Worm (Caenorhabditis elegans) whole organism, dauer: Measurements from ENCODE around the gene tag-250.

ENCODE experiments used
- unc-62 ChIP-seq: sonication (generic microtip); optimal IDR thresholded peaks from 2 replicates; lab custom pipeline; 2017; ENCODE audit warnings: missing biosample characterization, missing genetic modification reagents, missing genetic modification characterization

tag-250 gene

DNA sequence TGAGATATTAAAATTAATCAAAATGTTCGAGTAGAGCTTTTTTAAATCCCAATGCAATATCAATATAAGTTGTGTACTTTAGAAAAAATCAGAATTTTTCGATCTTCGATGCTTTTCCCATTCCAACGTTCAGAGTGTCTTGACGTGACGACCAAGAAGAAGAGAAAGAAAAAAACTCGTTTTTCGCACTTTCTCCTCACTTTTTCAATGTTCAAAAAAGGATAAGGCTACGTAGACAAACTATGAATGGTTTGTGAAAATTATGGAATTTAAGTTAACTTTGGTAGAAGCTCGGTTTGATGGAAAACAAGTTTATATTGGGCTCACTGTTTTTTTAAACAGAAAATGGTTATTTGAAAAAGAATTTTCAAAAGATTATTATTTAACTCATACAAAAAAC lies 23.0 kb upstream of the tag-250 start:
- no peak for TF ChIP-seq unc-62 (GFP tag; lab: Kevin White, UChicago)

DNA sequence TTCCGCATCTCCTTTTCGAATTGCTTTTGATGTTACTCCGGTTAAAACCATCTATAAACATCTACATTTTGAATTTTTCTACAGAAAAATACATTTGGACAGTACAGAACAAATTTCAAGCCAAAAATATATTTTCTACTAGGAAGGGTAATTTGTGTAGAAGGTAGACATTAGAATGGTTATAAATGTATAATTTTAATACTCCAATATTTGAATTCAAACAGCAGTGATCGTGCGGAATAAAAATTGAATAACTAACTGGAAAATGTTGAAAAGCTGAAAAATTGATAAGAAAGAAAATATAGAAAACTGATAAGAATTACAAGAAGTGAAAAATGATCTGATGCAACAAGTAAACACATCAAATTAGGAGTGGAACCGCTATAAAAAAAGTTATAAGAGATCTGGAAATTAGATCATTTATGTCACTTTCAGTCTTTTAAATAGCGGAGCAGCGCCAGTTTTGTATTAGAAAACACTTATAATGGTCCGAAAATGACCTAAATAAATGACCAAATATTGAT lies 22.3 kb upstream of the tag-250 start, which contains the start of gene gsto-1:
Gene gsto-1 (minus strand): TSS at position 51 of the 524 bp plus-strand sequence.
- TF ChIP-seq unc-62 (GFP tag; lab: Kevin White, UChicago) = no peak

DNA sequence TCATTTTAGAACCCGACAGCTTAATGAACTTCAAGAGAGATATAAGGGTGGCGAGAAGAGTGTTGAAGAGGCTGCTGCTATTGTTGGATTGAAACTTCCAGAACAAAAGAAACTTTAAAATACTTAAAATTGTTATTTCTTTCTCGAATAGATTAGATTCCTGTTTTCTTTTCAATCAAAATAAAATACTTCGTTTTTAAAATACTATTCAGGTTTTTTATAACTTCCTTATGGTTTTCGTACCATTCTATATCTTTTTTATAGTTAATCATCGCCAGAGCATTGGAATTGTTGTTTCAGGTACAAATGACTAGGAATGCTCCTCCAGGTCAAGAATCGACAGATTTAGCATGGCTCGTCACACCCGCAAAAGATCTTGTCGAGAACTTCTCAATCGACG lies 16.7 kb upstream of the tag-250 start, which contains the start of gene kle-2:
Gene kle-2 (plus strand): TSS at position 301 of the 400 bp plus-strand sequence.
- TF ChIP-seq unc-62 (GFP tag; lab: Kevin White, UChicago) = no peak

DNA sequence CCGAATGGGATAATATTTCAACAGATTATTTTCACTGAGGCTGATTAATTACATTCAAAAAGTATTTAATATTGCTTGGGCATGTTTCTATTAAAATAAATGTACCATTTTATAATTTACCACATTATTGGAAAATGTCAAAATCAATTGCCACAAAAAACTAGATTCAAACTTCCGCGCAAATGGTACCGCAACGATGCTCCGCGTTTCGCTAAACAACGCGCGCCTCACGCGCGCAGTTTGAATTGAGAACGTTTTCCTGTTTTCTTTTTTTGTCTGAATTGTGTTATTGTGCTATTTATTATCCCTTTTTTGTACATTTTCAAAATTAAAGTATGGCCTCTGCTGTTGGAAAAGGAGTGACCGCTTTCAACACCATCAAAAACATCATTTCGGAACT lies 16.1 kb upstream of the tag-250 start, which contains the start of gene C29E4.12:
Gene C29E4.12 (plus strand): TSS at position 333 of the 400 bp plus-strand sequence.
- no peak for TF ChIP-seq unc-62 (GFP tag; lab: Kevin White, UChicago)

- no peak for TF ChIP-seq unc-62 (GFP tag; lab: Kevin White, UChicago)
Measured at ce11 chrIII:7937548-7937947, 12.8 kb upstream of the tag-250 start, which contains the start of gene C29E4.10. C29E4.10 (plus strand) TSS chrIII:7937848.

ce11 chrIII:7933235-7933634 lies 8.5 kb upstream of the tag-250 start, which contains the start of gene ran-2:
ran-2 (plus strand) TSS chrIII:7933535.
- no peak for TF ChIP-seq unc-62 (GFP tag; lab: Kevin White, UChicago)

- TF ChIP-seq unc-62 (GFP tag; lab: Kevin White, UChicago) = no peak
Measured at ce11 chrIII:7928549-7929129, 3.9 kb upstream of the tag-250 start, which contains the start of the genes C29E4.13 and npp-15. C29E4.13 (minus strand) TSS chrIII:7928717. npp-15 (plus strand) TSS chrIII:7929043.

- TF ChIP-seq unc-62 (GFP tag; lab: Kevin White, UChicago) = no peak
Measured at ce11 chrIII:7925968-7926367, 1.2 kb upstream of the tag-250 start.

DNA sequence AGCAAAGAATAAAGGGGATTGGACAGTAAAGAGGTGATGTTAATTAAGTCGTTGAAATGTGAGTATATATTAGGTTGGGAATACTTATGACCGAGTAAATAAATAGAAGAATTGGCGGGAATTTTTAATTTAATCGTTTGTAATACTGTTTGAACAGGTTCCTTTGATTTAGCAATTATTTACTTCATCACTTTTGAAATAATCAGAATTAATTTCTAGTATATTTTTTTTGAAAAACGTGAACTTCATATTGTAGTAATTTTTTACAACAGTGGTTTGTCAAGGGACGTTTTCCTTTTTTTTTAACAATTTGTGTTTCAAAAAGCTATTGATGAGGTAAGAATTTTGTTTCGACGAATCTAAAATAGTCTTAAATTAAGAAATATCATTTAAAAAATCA lies 2.5 kb downstream of the tag-250 start, which contains the start of gene C29E4.17:
Gene C29E4.17 (plus strand): TSS at position 301 of the 400 bp plus-strand sequence.
- TF ChIP-seq unc-62 (GFP tag; lab: Kevin White, UChicago) = no peak

ce11 chrIII:7919823-7920222 lies 4.9 kb downstream of the tag-250 start, which contains the start of gene C29E4.14:
C29E4.14 (plus strand) TSS chrIII:7920123.
- TF ChIP-seq unc-62 (GFP tag; lab: Kevin White, UChicago) = no peak

DNA sequence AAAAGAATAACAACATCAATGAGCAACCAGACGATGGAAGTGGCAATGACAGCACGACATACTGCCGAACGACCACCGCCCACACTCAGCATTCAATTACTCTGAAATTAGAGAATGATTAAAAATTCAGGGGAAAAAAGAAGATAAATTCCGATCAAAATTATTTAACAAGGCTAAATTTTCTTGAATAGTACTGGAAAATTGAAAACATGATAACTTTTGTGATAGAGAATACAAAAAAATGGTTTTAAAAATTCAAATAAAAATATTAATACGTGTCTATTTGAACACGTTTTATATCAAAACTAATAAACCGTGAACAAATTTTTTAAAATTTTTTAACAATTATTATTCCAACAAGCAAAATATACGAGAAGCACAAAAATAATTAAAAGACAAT lies 7.1 kb downstream of the tag-250 start, which contains the start of gene gly-3:
Gene gly-3 (minus strand): TSS at position 101 of the 400 bp plus-strand sequence.
- no peak for TF ChIP-seq unc-62 (GFP tag; lab: Kevin White, UChicago)

DNA sequence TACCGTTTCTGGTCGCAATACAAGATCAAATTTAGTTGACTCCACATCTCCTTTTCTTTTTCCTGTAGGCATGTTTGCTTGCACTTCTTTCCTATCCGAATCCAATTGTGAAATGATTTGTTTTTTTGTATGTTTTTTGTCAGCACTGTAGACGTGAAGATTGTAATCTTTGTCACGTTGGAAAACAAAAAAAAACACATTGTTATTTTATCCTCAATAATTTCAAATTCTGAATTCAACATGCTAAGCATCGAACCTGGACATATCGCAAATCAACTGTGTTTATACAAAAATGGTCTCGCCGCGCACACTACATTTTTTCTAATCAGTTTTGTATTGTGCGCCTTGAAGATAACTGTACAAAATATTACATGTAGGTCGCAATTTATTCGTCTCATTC lies 11.2 kb downstream of the tag-250 start, which contains the start of gene ZK688.12:
Gene ZK688.12 (minus strand): TSS at position 101 of the 400 bp plus-strand sequence.
- TF ChIP-seq unc-62 (GFP tag; lab: Kevin White, UChicago) = no peak

- no peak for TF ChIP-seq unc-62 (GFP tag; lab: Kevin White, UChicago)
Measured at ce11 chrIII:7911621-7912020, 13.1 kb downstream of the tag-250 start, which contains the start of gene ZK688.7. ZK688.7 (minus strand) TSS chrIII:7911634.

DNA sequence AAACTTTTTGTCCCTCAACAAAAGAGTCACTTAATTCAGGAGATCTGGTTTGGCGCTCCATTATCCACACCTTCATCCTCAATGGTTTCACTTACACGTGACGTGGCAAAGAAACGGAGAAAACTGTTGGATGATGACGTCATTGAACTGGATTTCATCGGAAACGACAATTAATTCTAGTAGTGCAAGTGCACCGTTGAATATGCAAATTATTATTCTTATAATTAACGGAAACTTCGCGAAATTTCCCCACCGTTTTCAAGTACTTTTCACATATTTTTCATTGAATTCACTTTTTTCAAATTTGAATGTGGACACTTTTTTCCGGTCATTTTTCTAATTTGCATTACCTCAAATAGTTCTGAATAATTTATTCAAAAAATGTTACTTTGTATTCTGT lies 15.5 kb downstream of the tag-250 start, which contains the start of gene ZK688.1:
Gene ZK688.1 (plus strand): TSS at position 301 of the 400 bp plus-strand sequence.
- no peak for TF ChIP-seq unc-62 (GFP tag; lab: Kevin White, UChicago)

DNA sequence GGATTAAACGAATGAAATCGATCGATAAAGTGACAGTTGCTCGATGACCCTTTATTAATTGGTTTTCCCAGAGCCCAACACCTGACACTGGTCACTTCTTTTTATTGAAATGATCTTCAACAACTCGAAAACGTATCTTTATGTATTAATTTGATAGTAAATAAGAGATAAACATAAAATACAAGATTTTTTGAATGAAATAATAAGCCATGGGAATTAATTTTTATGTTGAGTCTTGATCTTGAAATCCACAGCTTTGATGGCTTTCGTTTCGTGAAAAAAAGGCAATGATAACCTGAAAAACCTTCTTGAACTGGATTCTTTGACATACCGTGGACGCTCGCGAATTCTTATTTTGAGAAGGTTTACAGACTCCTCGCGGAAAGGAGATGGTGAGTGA lies 17.2 kb downstream of the tag-250 start, which contains the start of gene pcp-5:
Gene pcp-5 (minus strand): TSS at position 101 of the 400 bp plus-strand sequence.
- TF ChIP-seq unc-62 (GFP tag; lab: Kevin White, UChicago) = no peak

- TF ChIP-seq unc-62 (GFP tag; lab: Kevin White, UChicago) = no peak
Measured at ce11 chrIII:7903427-7903826, 21.3 kb downstream of the tag-250 start.
